Worm (Caenorhabditis elegans) whole organism, L2 larva: ENCODE measurements around the gene nlp-61.
"Not testable (repeated sequence)": the region's sequence is repeated elsewhere in the genome, so short reads cannot be mapped to it uniquely, and the experiment has no call there.

Experiments used
- R02D3.7 ChIP-seq: fragments of 150-350 bp; optimal IDR thresholded peaks from 2 replicates; lab custom pipeline; 2014; ENCODE audit warnings: missing biosample characterization, missing genetic modification characterization
- Y55F3AM.14 ChIP-seq: fragments of 200-800 bp; sonication (Bioruptor generic); optimal IDR thresholded peaks from 2 replicates; lab custom pipeline; 2018; ENCODE audit warnings: mild to moderate bottlenecking, missing genetic modification characterization, missing compliant biosample characterization
- ZK546.5 ChIP-seq: sonication (generic microtip); optimal IDR thresholded peaks from 2 replicates; lab custom pipeline; 2017; ENCODE audit warnings: missing biosample characterization, missing genetic modification characterization
- aly-2 ChIP-seq: fragments of 150-350 bp; optimal IDR thresholded peaks from 2 replicates; lab custom pipeline; 2014; ENCODE audit warnings: missing biosample characterization, missing genetic modification characterization
- ama-1 ChIP-seq: fragments of 150-350 bp; optimal IDR thresholded peaks from 2 replicates; lab custom pipeline; 2018; ENCODE audit warnings: inconsistent platforms
- blmp-1 ChIP-seq: sonication (generic microtip); optimal IDR thresholded peaks from 2 replicates; lab custom pipeline; 2017; ENCODE audit warnings: missing genetic modification characterization, mild to moderate bottlenecking, missing compliant biosample characterization, antibody characterized with exemption, moderate library complexity; ENCODE audit not compliant: insufficient read depth
- ceh-16 ChIP-seq: fragments of 150-350 bp; optimal IDR thresholded peaks from 2 replicates; lab custom pipeline; 2014; ENCODE audit warnings: missing biosample characterization, missing genetic modification characterization
- crh-2 ChIP-seq: sonication (generic microtip); optimal IDR thresholded peaks from 2 replicates; lab custom pipeline; 2017; ENCODE audit warnings: missing biosample characterization, missing genetic modification characterization
- dmd-4 ChIP-seq: sonication (generic microtip); optimal IDR thresholded peaks from 2 replicates; lab custom pipeline; 2017; ENCODE audit warnings: missing biosample characterization, missing genetic modification characterization
- egl-27 ChIP-seq: sonication (generic microtip); optimal IDR thresholded peaks from 3 replicates; lab custom pipeline; 2017; ENCODE audit warnings: missing biosample characterization, missing genetic modification reagents, missing genetic modification characterization
- fos-1 ChIP-seq: fragments of 150-350 bp; optimal IDR thresholded peaks from 2 replicates; lab custom pipeline; 2014; ENCODE audit warnings: missing biosample characterization, missing genetic modification characterization
- gmeb-1 ChIP-seq: fragments of 150-350 bp; optimal IDR thresholded peaks from 2 replicates; lab custom pipeline; 2014; ENCODE audit warnings: missing biosample characterization, missing genetic modification characterization
- lin-11 ChIP-seq: fragments of 150-350 bp; sonication (generic microtip); optimal IDR thresholded peaks from 2 replicates; lab custom pipeline; 2014; ENCODE audit warnings: missing biosample characterization, missing genetic modification characterization, inconsistent platforms, mixed read lengths
- lin-13 ChIP-seq: fragments of 150-350 bp; optimal IDR thresholded peaks from 2 replicates; lab custom pipeline; 2014; ENCODE audit warnings: missing biosample characterization, missing genetic modification reagents, missing genetic modification characterization
- lin-39 ChIP-seq: fragments of 150-350 bp; optimal IDR thresholded peaks from 2 replicates; lab custom pipeline; 2014; ENCODE audit warnings: missing biosample characterization, missing genetic modification reagents, missing genetic modification characterization
- mab-5 ChIP-seq: fragments of 150-350 bp; optimal IDR thresholded peaks from 2 replicates; lab custom pipeline; 2014; ENCODE audit warnings: missing biosample characterization, missing genetic modification characterization
- nhr-11 ChIP-seq: fragments of 150-350 bp; optimal IDR thresholded peaks from 2 replicates; lab custom pipeline; 2014; ENCODE audit warnings: missing biosample characterization, missing genetic modification characterization
- nhr-21 ChIP-seq: fragments of 150-350 bp; optimal IDR thresholded peaks from 2 replicates; lab custom pipeline; 2014; ENCODE audit warnings: missing biosample characterization, missing genetic modification characterization
- nhr-23 ChIP-seq: fragments of 150-350 bp; optimal IDR thresholded peaks from 2 replicates; lab custom pipeline; 2014; ENCODE audit warnings: missing biosample characterization, missing genetic modification reagents, missing genetic modification characterization
- nhr-237 ChIP-seq: fragments of 150-350 bp; optimal IDR thresholded peaks from 2 replicates; lab custom pipeline; 2014; ENCODE audit warnings: missing biosample characterization, missing genetic modification characterization
- sem-4 ChIP-seq: fragments of 150-350 bp; optimal IDR thresholded peaks from 2 replicates; lab custom pipeline; 2014; ENCODE audit warnings: missing biosample characterization, missing genetic modification reagents, missing genetic modification characterization
- skn-1 ChIP-seq: sonication (generic microtip); optimal IDR thresholded peaks from 2 replicates; lab custom pipeline; 2017; ENCODE audit warnings: missing biosample characterization, missing genetic modification characterization
- sma-3 ChIP-seq: sonication (generic microtip); optimal IDR thresholded peaks from 2 replicates; lab custom pipeline; 2016; ENCODE audit warnings: missing genetic modification reagents, missing genetic modification characterization, missing compliant biosample characterization
- snpc-4 ChIP-seq: fragments of 150-350 bp; optimal IDR thresholded peaks from 2 replicates; lab custom pipeline; 2014; ENCODE audit warnings: missing biosample characterization, missing genetic modification characterization
- unc-39 ChIP-seq: fragments of 150-350 bp; optimal IDR thresholded peaks from 2 replicates; lab custom pipeline; 2014; ENCODE audit warnings: missing biosample characterization, missing genetic modification characterization
- unc-55 ChIP-seq: fragments of 150-350 bp; sonication (generic microtip); optimal IDR thresholded peaks from 3 replicates; lab custom pipeline; 2014; ENCODE audit warnings: missing biosample characterization, missing genetic modification reagents, missing genetic modification characterization

Gene nlp-61

DNA sequence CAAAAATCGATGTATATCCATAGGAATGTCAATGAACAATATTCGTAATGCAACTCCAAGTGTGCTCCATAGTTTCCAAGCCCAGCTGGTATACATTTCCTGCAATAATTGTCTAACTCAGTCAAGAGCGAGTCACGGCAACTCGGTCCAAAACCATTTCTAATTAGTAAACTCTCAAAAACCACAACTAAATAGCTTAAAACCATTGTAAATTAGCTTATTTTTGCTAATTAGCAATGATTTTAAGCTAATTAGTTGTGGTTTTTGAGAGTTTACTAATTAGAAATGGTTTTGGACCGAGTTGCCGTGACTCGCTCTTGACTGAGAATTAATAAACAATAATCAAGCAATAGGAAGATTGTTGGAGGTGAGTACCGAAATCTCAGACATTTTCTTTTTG, 37.4 kb downstream of the nlp-61 start, which contains the start of gene dhs-29:
TSS of gene dhs-29 (minus strand) at position 101 of the 400 bp plus-strand sequence.
- not testable (repeated sequence) for TF ChIP-seq nhr-23 (tag; lab: Kevin White, UChicago); snpc-4; R02D3.7 (tag; lab: Kevin White, UChicago)

DNA sequence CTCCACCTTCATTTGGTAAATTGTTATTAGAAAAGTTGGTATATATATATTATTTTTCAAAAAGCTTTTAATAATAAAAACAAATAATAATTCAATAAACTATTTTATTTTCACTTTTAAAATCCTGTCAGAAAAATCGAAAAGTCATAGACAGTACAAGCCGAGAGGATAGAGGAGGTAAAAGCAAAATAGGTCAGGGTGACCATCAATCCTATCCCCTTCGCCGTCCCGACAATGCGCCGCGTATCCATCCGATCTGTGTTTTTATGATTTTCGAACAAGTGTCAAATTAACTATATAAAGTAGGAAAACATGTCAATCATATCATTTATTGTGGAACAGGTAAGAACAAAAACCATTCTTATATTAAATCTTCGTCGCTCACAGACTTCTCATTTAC, 38.0 kb downstream of the nlp-61 start:
- TF ChIP-seq blmp-1 (tag; lab: Kevin White, UChicago) = peak; percentile 49
- TF ChIP-seq ZK546.5 (tag; lab: Kevin White, UChicago) = no peak
- no peak for TF ChIP-seq nhr-237 (tag; lab: Kevin White, UChicago)

DNA sequence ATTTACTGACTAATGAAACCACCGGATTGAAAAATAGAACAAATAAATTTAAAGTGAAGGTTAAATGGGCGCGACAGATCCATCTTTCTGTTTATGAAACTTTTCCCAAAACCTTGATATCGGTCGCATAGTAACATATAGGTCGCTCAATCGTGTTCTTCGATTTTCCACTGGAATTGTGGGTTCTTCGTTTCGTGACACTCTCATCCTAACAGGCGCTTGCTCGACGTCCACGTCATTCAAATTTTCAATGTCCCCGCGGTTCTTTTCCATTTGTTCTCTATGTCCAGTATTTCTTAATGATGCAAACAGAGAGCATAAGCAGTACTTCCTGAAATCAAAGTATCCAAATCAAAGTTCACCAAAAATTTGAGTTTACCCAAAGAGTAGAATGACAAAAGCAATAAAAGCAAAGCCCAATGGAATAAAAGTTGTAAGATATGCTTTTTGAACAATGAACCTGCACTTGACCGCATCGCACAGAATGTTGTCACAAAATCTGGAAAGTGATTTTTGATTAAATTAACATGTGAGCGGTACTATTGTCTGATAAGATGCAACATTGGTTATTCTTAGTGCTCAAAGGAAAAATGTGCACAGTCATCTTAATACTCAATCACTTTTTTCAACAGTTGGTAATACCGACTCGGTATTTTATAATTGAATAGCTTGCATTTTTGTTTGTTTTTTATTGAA, 40.1 kb downstream of the nlp-61 start, which contains the start of gene F27D9.13:
TSS of gene F27D9.13 (minus strand) at position 51 of the 696 bp plus-strand sequence.
- TF ChIP-seq aly-2 = no peak
- peak; percentile 14 for TF ChIP-seq crh-2 (tag; lab: Kevin White, UChicago)
- TF ChIP-seq lin-39 (tag; lab: Kevin White, UChicago) = no peak
- TF ChIP-seq fos-1 (tag; lab: Kevin White, UChicago) = peak; percentile 32

DNA sequence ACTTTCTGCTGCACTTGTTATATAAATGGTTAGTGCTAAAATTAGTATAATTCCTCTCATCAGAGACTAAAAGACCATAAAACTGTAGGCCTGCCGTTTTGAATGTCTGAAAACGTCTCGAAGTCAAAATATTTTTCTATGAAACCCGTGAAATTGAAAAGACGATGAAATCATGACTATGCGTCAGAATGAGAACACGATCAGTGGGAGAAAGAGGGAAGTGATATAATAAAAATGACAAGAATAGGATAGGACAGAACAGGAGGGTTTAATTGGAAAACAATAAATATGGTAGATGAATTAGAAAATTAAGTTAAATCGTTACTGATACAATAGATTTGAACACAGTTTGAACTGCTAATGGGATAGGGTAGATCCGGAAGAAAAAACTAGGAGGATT, 43.2 kb downstream of the nlp-61 start, which contains the start of gene F27D9.7:
TSS of gene F27D9.7 (minus strand) at position 101 of the 400 bp plus-strand sequence.
- TF ChIP-seq sma-3 (no peak), ceh-16 (tag; lab: Kevin White, UChicago) (no peak), egl-27 (tag; lab: Kevin White, UChicago) (no peak), nhr-21 (tag; lab: Kevin White, UChicago) (no peak)

DNA sequence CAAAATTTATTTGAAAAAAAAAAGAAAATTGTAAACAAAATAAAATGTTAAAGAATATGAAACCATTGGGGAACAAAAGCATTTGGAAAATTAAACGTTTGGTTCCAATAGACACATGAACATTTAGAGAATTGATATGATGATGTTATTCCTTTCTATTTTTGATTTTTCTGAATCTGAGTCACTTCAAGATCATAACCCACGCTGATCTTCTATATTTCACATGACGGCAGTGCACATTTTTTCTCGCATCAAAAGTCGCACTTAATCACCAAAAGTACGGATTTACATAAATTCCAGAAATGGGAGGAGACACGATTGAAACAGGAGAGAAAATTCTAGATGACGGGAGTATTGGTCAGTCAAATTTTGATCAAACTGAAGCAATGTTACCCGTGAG, 45.2 kb downstream of the nlp-61 start, which contains the start of gene F27D9.2:
TSS of gene F27D9.2 (plus strand) at position 301 of the 400 bp plus-strand sequence.
- no peak for TF ChIP-seq skn-1 (tag; lab: Kevin White, UChicago)
- no peak for TF ChIP-seq sem-4 (tag; lab: Kevin White, UChicago)
- TF ChIP-seq mab-5 (tag; lab: Kevin White, UChicago) = no peak
- TF ChIP-seq snpc-4 = no peak
- no peak for TF ChIP-seq lin-13 (GFP tag; lab: Kevin White, UChicago)
- no peak for TF ChIP-seq nhr-11
- TF ChIP-seq ama-1 = no peak
- no peak for TF ChIP-seq nhr-23 (tag; lab: Kevin White, UChicago)
- TF ChIP-seq Y55F3AM.14 (GFP tag; lab: Kevin White, UChicago) = no peak
- no peak for TF ChIP-seq dmd-4 (tag; lab: Kevin White, UChicago)
- TF ChIP-seq sma-3 = no peak
- TF ChIP-seq lin-11 (tag; lab: Kevin White, UChicago) = no peak
- no peak for TF ChIP-seq gmeb-1 (tag; lab: Kevin White, UChicago)
- TF ChIP-seq unc-39 (tag; lab: Kevin White, UChicago) = no peak

DNA sequence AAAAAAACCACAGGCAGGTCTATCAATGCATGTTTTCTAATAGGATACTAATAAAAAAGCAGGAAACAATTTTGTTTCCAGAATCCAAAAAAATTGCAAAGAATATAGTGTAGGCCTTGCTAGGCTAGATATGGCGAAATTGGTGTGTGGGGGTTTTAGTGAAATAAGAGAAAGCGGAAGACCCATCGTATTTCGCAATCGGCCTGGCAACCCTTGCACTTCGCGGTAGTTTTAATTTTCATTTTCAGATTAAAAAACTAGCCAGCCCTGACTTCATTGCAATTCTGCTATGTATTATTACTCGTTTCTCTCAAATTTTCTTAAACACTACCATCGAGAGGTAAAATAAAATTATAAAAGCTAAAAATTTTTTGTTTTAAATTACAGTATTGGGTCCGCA, 47.4 kb downstream of the nlp-61 start:
- TF ChIP-seq lin-13 (GFP tag; lab: Kevin White, UChicago) (no peak), mab-5 (tag; lab: Kevin White, UChicago) (no peak), unc-55 (GFP tag; lab: Kevin White, UChicago) (peak; percentile 32)
